Fruit fly (Drosophila melanogaster): ENCODE data around the gene CG1024.

Gene CG1024

DNA sequence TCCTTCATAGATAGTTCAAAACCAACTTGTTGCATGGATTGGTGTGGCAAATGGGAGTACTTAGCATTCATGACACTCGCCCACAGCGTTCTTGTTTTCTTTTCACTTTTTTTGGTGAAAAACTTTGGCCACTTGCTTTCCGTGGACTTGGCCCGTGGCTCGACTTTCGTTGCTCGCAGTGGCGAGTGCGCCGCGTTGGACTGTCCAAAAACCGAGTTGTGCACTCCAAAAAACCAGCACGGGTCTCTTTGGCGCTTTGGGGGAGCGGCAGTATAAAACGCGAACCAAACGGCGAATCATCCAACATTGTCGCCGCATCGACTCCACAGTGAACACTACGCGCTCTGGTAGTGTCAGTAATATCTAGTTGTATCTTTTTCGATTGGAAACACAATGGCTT is 40.3 kb downstream of the CG1024 start, which contains the start of gene Osi20:
Osi20 (plus strand) TSS at position 301 of the 400 bp plus-strand sequence.
- no peak for TF ChIP-seq noc (tag; optimal IDR thresholded peaks at IDR 0.05)

- no peak for TF ChIP-seq noc (tag; optimal IDR thresholded peaks at IDR 0.05)
Measured at dm6 chr3R:6337397-6337796, 42.7 kb downstream of the CG1024 start.

DNA sequence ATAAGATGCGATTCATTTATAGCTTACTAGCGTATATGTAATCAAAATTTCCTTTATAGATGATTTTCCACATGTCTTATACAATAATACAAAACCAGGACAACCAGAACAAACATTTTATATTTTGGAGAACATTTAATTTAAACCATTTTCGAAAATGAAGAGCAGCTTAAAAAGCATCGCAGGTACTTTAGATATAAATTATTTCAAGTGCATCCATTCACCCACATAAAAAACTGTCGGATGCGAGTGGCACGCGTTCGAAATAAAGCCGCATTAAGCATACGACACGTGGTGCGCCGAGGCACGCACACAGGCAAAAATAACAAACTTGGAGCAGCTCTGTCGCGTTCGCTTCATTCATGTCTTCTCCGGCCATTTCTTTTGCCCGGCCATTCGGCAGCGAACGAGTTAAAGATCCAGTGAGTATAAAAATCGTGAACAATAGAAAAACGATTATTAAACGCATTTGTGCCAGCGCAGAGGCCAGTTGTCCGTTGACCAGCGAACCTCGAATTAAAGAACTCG is 45.2 kb downstream of the CG1024 start, which contains the start of gene Osi19:
Osi19 (plus strand) TSS at position 457 of the 528 bp plus-strand sequence.
- no peak for TF ChIP-seq noc (tag; optimal IDR thresholded peaks at IDR 0.05)

DNA sequence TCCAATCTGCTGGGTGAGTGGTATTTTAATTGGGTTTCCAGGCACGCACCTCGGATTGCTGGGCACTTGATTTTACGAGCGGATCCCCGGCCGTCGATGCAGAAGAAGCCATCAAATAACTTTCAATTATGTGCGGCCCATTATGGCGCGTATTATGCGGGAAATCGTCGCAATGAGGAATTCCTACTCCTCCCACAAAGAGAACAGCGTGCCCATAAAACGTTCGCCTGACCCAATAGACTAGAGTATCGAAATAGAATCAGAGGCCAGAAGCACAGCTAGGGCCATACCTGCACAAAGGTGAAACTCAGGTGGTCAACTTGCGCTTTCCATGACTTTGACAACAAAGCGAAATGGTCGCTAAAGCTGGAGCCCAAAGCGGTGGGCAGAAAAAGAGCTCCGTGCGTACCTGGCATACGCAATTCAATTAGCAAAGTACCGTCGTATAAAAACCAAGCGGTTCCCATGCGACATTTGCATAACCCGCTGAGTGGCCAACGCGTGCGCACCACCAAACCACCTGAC is 50.3 kb downstream of the CG1024 start, which contains the start of gene Osi18:
Osi18 (plus strand) TSS at position 475 of the 525 bp plus-strand sequence.
- TF ChIP-seq noc (tag; optimal IDR thresholded peaks at IDR 0.05) = no peak

Data from whole organism, larva.